Fruit fly (Drosophila melanogaster) whole organism, pupa: ENCODE data around the gene CG42764.

Experiments used
- CG14655 ChIP-seq: fragments of 200-800 bp; sonication (Bioruptor generic); optimal IDR thresholded peaks from 3 replicates; lab custom pipeline; 2017; ENCODE audit warnings: mild to moderate bottlenecking, missing biosample characterization, missing genetic modification reagents, missing genetic modification characterization
- CG15710 ChIP-seq: fragments of 200-800 bp; sonication (Bioruptor generic); optimal IDR thresholded peaks from 2 replicates; lab custom pipeline; 2018; ENCODE audit warnings: missing biosample characterization, mild to moderate bottlenecking, missing genetic modification characterization, moderate library complexity
- CG17806 ChIP-seq: fragments of 200-800 bp; sonication (Bioruptor generic); optimal IDR thresholded peaks from 2 replicates; lab custom pipeline; 2018; ENCODE audit warnings: missing biosample characterization, mild to moderate bottlenecking, missing genetic modification characterization, moderate library complexity
- CG32121 ChIP-seq: fragments of 200-800 bp; sonication (Bioruptor generic); IDR thresholded peaks from 2 replicates; pipeline ENCODE4 v1.3.6; 2022; ENCODE audit warnings: missing biosample characterization, missing genetic modification characterization
- D1 ChIP-seq: fragments of 200-800 bp; sonication (Bioruptor generic); optimal IDR thresholded peaks from 2 replicates; lab custom pipeline; 2018; ENCODE audit warnings: missing biosample characterization, mild to moderate bottlenecking, missing genetic modification characterization, moderate library complexity
- EcR ChIP-seq: fragments of 200-800 bp; sonication (Bioruptor generic); optimal IDR thresholded peaks from 3 replicates; lab custom pipeline; 2019; ENCODE audit warnings: missing biosample characterization, missing genetic modification characterization, mild to moderate bottlenecking, moderate library complexity, missing genetic modification reagents
- Ets98B ChIP-seq: fragments of 200-800 bp; sonication (Bioruptor generic); IDR thresholded peaks from 2 replicates; pipeline ENCODE4 v1.3.6; 2022; ENCODE audit warnings: missing biosample characterization, missing genetic modification characterization
- gl ChIP-seq: fragments of 200-800 bp; sonication (Bioruptor generic); optimal IDR thresholded peaks from 2 replicates; lab custom pipeline; 2018; ENCODE audit warnings: missing biosample characterization, mild to moderate bottlenecking, missing genetic modification characterization

DNA sequence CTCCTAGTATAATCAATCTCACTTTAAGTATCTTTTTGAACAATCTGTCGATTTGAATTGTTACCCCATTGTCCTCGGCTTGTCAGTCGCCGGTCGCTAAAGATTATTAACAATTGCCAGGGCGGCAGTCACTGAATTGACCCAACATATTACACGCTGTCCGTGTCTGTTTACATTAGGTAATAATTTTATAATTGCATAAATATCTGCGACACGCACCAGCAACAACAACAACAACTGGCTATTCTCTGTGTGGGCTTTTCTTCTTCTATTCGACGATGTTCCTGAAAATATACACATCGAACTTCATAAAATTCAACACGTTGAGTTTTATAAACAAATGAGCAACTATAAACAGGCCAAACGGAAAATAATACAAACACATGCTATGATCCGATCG is 17.1 kb downstream of the CG42764 start:
- TF ChIP-seq CG14655 (GFP tag; lab: Kevin White, UChicago), result no peak
- TF ChIP-seq EcR (GFP tag; lab: Kevin White, UChicago), result no peak
- no peak for TF ChIP-seq CG32121 (GFP tag; lab: Robert Waterston, UW)
- no peak for TF ChIP-seq Ets98B
- no peak for TF ChIP-seq CG15710 (tag; lab: Kevin White, UChicago)
- TF ChIP-seq CG17806 (tag; lab: Kevin White, UChicago), result no peak
- TF ChIP-seq D1 (tag; lab: Kevin White, UChicago), result no peak
- TF ChIP-seq gl (tag; lab: Kevin White, UChicago), result no peak
